Fruit fly (Drosophila melanogaster): Measurements from ENCODE around the gene CG12991.

The CG12991 gene

DNA sequence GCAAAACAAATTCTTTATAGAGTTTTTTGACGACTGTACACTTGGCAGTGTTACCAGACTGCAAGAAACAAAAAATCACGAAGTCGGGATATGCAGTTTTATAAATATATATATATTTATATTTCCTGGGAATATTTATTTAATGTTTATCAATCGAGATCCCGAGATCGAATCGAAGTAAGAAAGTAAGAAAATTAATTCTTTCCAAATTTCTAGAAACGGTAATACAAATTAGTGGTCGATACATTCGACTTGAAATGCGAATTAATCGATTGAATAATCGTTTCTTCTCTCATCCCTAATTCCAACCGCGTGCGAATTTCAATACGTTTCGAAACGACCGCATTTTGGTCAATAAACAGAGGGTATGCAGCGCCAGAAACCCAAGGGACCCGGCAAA is 56.3 kb downstream of the CG12991 start, which contains the start of the genes CG8289 and CG5800 (continued):
- no peak for TF ChIP-seq vvl (GFP tag; IDR thresholded peaks at IDR 0.05)
- no peak for TF ChIP-seq CG6683 (GFP tag; optimal IDR thresholded peaks at IDR 0.05)
- no peak for TF ChIP-seq CG8765 (GFP tag; IDR thresholded peaks at IDR 0.05)
- no peak for TF ChIP-seq Rx (GFP tag; IDR thresholded peaks at IDR 0.05)
- no peak for TF ChIP-seq cato (GFP tag; optimal IDR thresholded peaks at IDR 0.05; ENCODE audit: borderline replicate concordance)
- TF ChIP-seq CG3065 (GFP tag; optimal IDR thresholded peaks at IDR 0.05) = no peak
- no peak for TF ChIP-seq ac (GFP tag; optimal IDR thresholded peaks at IDR 0.05)
- TF ChIP-seq CG2120 (GFP tag; optimal IDR thresholded peaks at IDR 0.05) = peak; percentile 10
- TF ChIP-seq CG17612 (GFP tag; IDR thresholded peaks at IDR 0.05) = no peak
- TF ChIP-seq dan (GFP tag; IDR thresholded peaks at IDR 0.05) = no peak
- TF ChIP-seq CG6813 (GFP tag; optimal IDR thresholded peaks at IDR 0.05) = no peak
- TF ChIP-seq CG3281 (GFP tag; optimal IDR thresholded peaks at IDR 0.05) = no peak
- no peak for TF ChIP-seq pan (optimal IDR thresholded peaks at IDR 0.05)
- TF ChIP-seq pan (GFP tag; optimal IDR thresholded peaks at IDR 0.05 in 1 of 2, IDR thresholded peaks at IDR 0.05 in 1 of 2) = no peak
- TF ChIP-seq HLH3B (GFP tag; IDR thresholded peaks at IDR 0.05) = no peak
- peak; percentile 26 for TF ChIP-seq CG13424 (tag; optimal IDR thresholded peaks at IDR 0.05)
- TF ChIP-seq CG17361 (GFP tag; IDR thresholded peaks at IDR 0.05) = no peak
- no peak for TF ChIP-seq sd (tag; optimal IDR thresholded peaks at IDR 0.05)
- no peak for TF ChIP-seq Ada2b (GFP tag; IDR thresholded peaks at IDR 0.05)
- TF ChIP-seq CG10209 (GFP tag; optimal IDR thresholded peaks at IDR 0.05) = no peak
- no peak for TF ChIP-seq sens-2 (GFP tag; IDR thresholded peaks at IDR 0.05)
- no peak for TF ChIP-seq CG2889 (GFP tag; IDR thresholded peaks at IDR 0.05)
- no peak for TF ChIP-seq CG3726 (GFP tag; IDR thresholded peaks at IDR 0.05)
- TF ChIP-seq CG17359 (tag; optimal IDR thresholded peaks at IDR 0.05) = no peak
- peak; percentile 2 for TF ChIP-seq CG4617 (GFP tag; optimal IDR thresholded peaks at IDR 0.05; ENCODE audit: borderline replicate concordance)
- TF ChIP-seq NK7.1 (GFP tag; optimal IDR thresholded peaks at IDR 0.05) = no peak
- no peak for TF ChIP-seq gsb (GFP tag; IDR thresholded peaks at IDR 0.05)
- no peak for TF ChIP-seq Vsx1 (GFP tag; optimal IDR thresholded peaks at IDR 0.05)
- TF ChIP-seq CG16815 (GFP tag; optimal IDR thresholded peaks at IDR 0.05) = no peak
- TF ChIP-seq Dip2 (GFP tag; IDR thresholded peaks at IDR 0.05) = no peak
- TF ChIP-seq ind (GFP tag; optimal IDR thresholded peaks at IDR 0.05) = no peak
- TF ChIP-seq Abd-B (GFP tag; optimal IDR thresholded peaks at IDR 0.05) = no peak
- no peak for TF ChIP-seq CG1529 (GFP tag; optimal IDR thresholded peaks at IDR 0.05)
- no peak for TF ChIP-seq Hey (tag; optimal IDR thresholded peaks at IDR 0.05)
- no peak for TF ChIP-seq CG9876 (GFP tag; optimal IDR thresholded peaks at IDR 0.05)
- no peak for TF ChIP-seq CG5245 (GFP tag; optimal IDR thresholded peaks at IDR 0.05)
- TF ChIP-seq CG12391 (tag; optimal IDR thresholded peaks at IDR 0.05) = peak; percentile 71
- TF ChIP-seq CG31224 (GFP tag; IDR thresholded peaks at IDR 0.05) = no peak
- TF ChIP-seq CG14050 (GFP tag; IDR thresholded peaks at IDR 0.05) = no peak
- TF ChIP-seq Sry-β (GFP tag; optimal IDR thresholded peaks at IDR 0.05) = no peak
- peak; percentile 69 for TF ChIP-seq bbx (GFP tag; IDR thresholded peaks at IDR 0.05; ENCODE audit: partially characterized antibody)
- peak; percentile 47 for TF ChIP-seq Bgb (GFP tag; IDR thresholded peaks at IDR 0.05; ENCODE audit: partially characterized antibody)
- no peak for TF ChIP-seq Ssrp (tag; optimal IDR thresholded peaks at IDR 0.05)
- TF ChIP-seq CG6689 (GFP tag; IDR thresholded peaks at IDR 0.05) = no peak
- TF ChIP-seq chm (GFP tag; IDR thresholded peaks at IDR 0.05) = no peak
- TF ChIP-seq Mrtf (GFP tag; IDR thresholded peaks at IDR 0.05) = no peak
- TF ChIP-seq zfh2 (GFP tag; optimal IDR thresholded peaks at IDR 0.05) = no peak
- peak; percentile 74 for TF ChIP-seq CG9797 (GFP tag; optimal IDR thresholded peaks at IDR 0.05)
- no peak for TF ChIP-seq CG15011 (GFP tag; optimal IDR thresholded peaks at IDR 0.05)
- TF ChIP-seq Neu2 (GFP tag; optimal IDR thresholded peaks at IDR 0.05; ENCODE audit: borderline replicate concordance) = no peak
- no peak for TF ChIP-seq bowl (GFP tag; IDR thresholded peaks at IDR 0.05)
- no peak for TF ChIP-seq Hmr (GFP tag; optimal IDR thresholded peaks at IDR 0.05)

All from whole organism, embryonic.